Worm (Caenorhabditis elegans) whole organism, mixed stage, embryonic: ENCODE measurements around the gene nlr-1.

Experiments
- M03D4.4 ChIP-seq: sonication (generic microtip); optimal IDR thresholded peaks from 2 replicates; lab custom pipeline; 2017; ENCODE audit warnings: mild to moderate bottlenecking, missing genetic modification characterization, missing compliant biosample characterization
- ceh-43 ChIP-seq: fragments of 200-800 bp; sonication (Bioruptor generic); optimal IDR thresholded peaks from 2 replicates; lab custom pipeline; 2018; ENCODE audit warnings: mild to moderate bottlenecking, missing genetic modification characterization, moderate library complexity, missing compliant biosample characterization
- elt-1 ChIP-seq: sonication (generic microtip); optimal IDR thresholded peaks from 2 replicates; lab custom pipeline; 2017; ENCODE audit warnings: missing genetic modification characterization, mild to moderate bottlenecking, missing compliant biosample characterization, antibody characterized with exemption, moderate library complexity, borderline replicate concordance; ENCODE audit not compliant: insufficient read depth
- flh-1 ChIP-seq: fragments of 200-800 bp; sonication (Bioruptor generic); optimal IDR thresholded peaks from 2 replicates; lab custom pipeline; 2018; ENCODE audit warnings: mild to moderate bottlenecking, missing genetic modification characterization, moderate library complexity, missing compliant biosample characterization
- hlh-1 ChIP-seq: fragments of 150-350 bp; optimal IDR thresholded peaks from 2 replicates; lab custom pipeline; 2014; ENCODE audit warnings: missing biosample characterization, missing genetic modification reagents, missing genetic modification characterization
- lsy-2 ChIP-seq: fragments of 150-350 bp; optimal IDR thresholded peaks from 2 replicates; lab custom pipeline; 2014; ENCODE audit warnings: missing biosample characterization, missing genetic modification characterization
- mab-5 ChIP-seq: fragments of 150-350 bp; optimal IDR thresholded peaks from 2 replicates; lab custom pipeline; 2014; ENCODE audit warnings: missing biosample characterization, missing genetic modification characterization
- mep-1 ChIP-seq: fragments of 150-350 bp; optimal IDR thresholded peaks from 2 replicates; lab custom pipeline; 2017; ENCODE audit warnings: missing biosample characterization, missing genetic modification reagents, missing genetic modification characterization, inconsistent platforms
- unc-39 ChIP-seq: fragments of 150-350 bp; optimal IDR thresholded peaks from 2 replicates; lab custom pipeline; 2014; ENCODE audit warnings: missing biosample characterization, missing genetic modification characterization
- unc-62 ChIP-seq: fragments of 150-350 bp; optimal IDR thresholded peaks from 2 replicates; lab custom pipeline; 2014; ENCODE audit warnings: missing biosample characterization, missing genetic modification reagents, missing genetic modification characterization
- zip-8 ChIP-seq: fragments of 150-350 bp; optimal IDR thresholded peaks from 2 replicates; lab custom pipeline; 2014; ENCODE audit warnings: missing biosample characterization, missing genetic modification characterization

DNA sequence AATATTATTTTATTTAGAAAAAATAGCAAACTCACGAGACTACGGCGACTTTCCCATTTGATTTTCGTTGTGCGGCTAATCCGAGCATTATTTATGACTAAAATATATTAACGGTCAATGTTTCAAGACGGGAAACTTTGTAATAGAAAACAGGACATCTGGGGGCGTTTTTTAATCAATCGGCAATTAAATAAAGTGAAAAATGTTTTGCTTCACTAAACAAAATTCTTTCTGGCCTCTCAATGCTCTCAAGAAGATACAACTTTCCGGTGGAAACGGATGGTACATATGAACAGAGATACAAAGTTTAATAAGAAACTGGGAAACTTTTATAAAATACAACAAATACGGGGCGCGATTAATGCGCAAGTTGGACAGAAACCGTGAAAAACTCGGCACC lies 27.3 kb downstream of the nlr-1 start, which contains the start of gene B0001.2:
- no peak for TF ChIP-seq flh-1 (GFP tag; lab: Kevin White, UChicago)
- no peak for TF ChIP-seq lsy-2
- TF ChIP-seq hlh-1 = no peak
- TF ChIP-seq elt-1 (tag; lab: Kevin White, UChicago) = no peak
- TF ChIP-seq mep-1 (tag; lab: Kevin White, UChicago) = no peak
- no peak for TF ChIP-seq unc-62
- TF ChIP-seq ceh-43 (GFP tag; lab: Kevin White, UChicago) = no peak
- no peak for TF ChIP-seq zip-8
- no peak for TF ChIP-seq unc-39
- TF ChIP-seq mab-5 (tag; lab: Kevin White, UChicago) = no peak
- TF ChIP-seq M03D4.4 (tag; lab: Kevin White, UChicago) = no peak
